Fruit fly (Drosophila melanogaster): Measurements from ENCODE around the gene CG11664.

DNA sequence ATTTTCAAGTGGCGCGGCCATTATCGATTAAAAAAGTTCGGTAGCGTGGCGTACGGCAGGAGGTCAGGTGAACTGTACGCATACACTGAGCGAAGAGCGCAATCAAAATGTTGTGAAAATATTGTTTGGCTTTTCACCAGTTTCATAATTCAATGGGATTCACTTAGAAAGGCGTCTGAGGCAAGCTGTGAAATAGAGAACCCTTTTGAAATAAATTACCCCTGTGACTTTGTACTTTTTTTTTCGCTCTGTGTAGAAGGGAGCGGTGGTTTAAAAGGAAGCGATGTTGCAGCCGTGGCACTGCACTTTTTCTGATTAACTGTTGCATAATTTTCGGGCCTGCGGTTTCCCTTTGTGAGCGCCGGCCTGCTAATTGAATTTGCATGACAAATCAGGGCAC lies 1.8 kb upstream of the CG11664 start:
- TF ChIP-seq CG11902 (GFP tag; optimal IDR thresholded peaks at IDR 0.05) (no peak), OdsH (GFP tag; optimal IDR thresholded peaks at IDR 0.05) (no peak), Hr4 (GFP tag; optimal IDR thresholded peaks at IDR 0.05) (no peak), CG8632 (GFP tag; optimal IDR thresholded peaks at IDR 0.05) (peak; percentile 5), CG7368 (GFP tag; optimal IDR thresholded peaks at IDR 0.05) (peak; percentile 10), svp (GFP tag) (no peak)
